Fruit fly (Drosophila melanogaster): ENCODE measurements around the gene CG1907.
A peak's percentile ranks its signal among the peaks of the same experiment; 100 is the strongest.

CG1907 gene

dm6 chr3R:29584266-29584665, 34.6 kb upstream of the CG1907 start:
- TF ChIP-seq CG11504 (tag; optimal IDR thresholded peaks at IDR 0.05): peak; percentile 10
- peak; percentile 40; the same call in 2 of the 3 replicates for TF ChIP-seq row (GFP tag; IDR thresholded peaks at IDR 0.05)
- peak; percentile 38 for TF ChIP-seq Sox102F (GFP tag; optimal IDR thresholded peaks at IDR 0.05)
- TF ChIP-seq gro (GFP tag; optimal IDR thresholded peaks at IDR 0.05): no peak
- peak; percentile 7 for TF ChIP-seq Ssrp (tag; optimal IDR thresholded peaks at IDR 0.05)
- 0 out of 2 replicates have a peak, but pooled peaks have one; percentile 8 for TF ChIP-seq slbo (GFP tag; IDR thresholded peaks at IDR 0.05)
- no peak for TF ChIP-seq Xbp1 (GFP tag; optimal IDR thresholded peaks at IDR 0.05)
- TF ChIP-seq prd (optimal IDR thresholded peaks at IDR 0.05): no peak
- TF ChIP-seq prd (GFP tag; IDR thresholded peaks at IDR 0.05): peak; percentile 35; the same call in 1 of the 3 replicates
- TF ChIP-seq jing (GFP tag; optimal IDR thresholded peaks at IDR 0.05): peak; percentile 11
- peak; percentile 14 for TF ChIP-seq phol (tag; optimal IDR thresholded peaks at IDR 0.05)
- TF ChIP-seq gem (tag; optimal IDR thresholded peaks at IDR 0.05): peak; percentile 24
- TF ChIP-seq Xrp1 (GFP tag; IDR thresholded peaks at IDR 0.05): peak; percentile 27; the same call in 1 of the 2 replicates
- TF ChIP-seq Spps (tag; optimal IDR thresholded peaks at IDR 0.05): no peak
- TF ChIP-seq CG18011 (GFP tag; optimal IDR thresholded peaks at IDR 0.05): no peak
- TF ChIP-seq crol (GFP tag; IDR thresholded peaks at IDR 0.05): no peak
- peak; percentile 2 for TF ChIP-seq CG18262 (tag; optimal IDR thresholded peaks at IDR 0.05)
- peak; percentile 31 for TF ChIP-seq CG1603 (tag; optimal IDR thresholded peaks at IDR 0.05)
- TF ChIP-seq CG14441 (GFP tag; IDR thresholded peaks at IDR 0.05): no peak
- TF ChIP-seq CG3065 (GFP tag; optimal IDR thresholded peaks at IDR 0.05): no peak
- no peak for TF ChIP-seq HLH54F (GFP tag; optimal IDR thresholded peaks at IDR 0.05)
- no peak for TF ChIP-seq MESR4 (GFP tag; optimal IDR thresholded peaks at IDR 0.05)
- TF ChIP-seq nmo (GFP tag; optimal IDR thresholded peaks at IDR 0.05): peak; percentile 7
- no peak for TF ChIP-seq CG16813 (GFP tag; IDR thresholded peaks at IDR 0.05; ENCODE audit: partially characterized antibody)
- TF ChIP-seq lola (GFP tag; optimal IDR thresholded peaks at IDR 0.05): peak in 1 of 3 experiments; percentile 22
- no peak for TF ChIP-seq CG34422 (GFP tag; IDR thresholded peaks at IDR 0.05)
- TF ChIP-seq Dref (GFP tag; IDR thresholded peaks at IDR 0.05): no peak
- TF ChIP-seq CG15696 (tag; optimal IDR thresholded peaks at IDR 0.05): peak; percentile 11
- no peak for TF ChIP-seq HLH4C (GFP tag; IDR thresholded peaks at IDR 0.05; ENCODE audit: partially characterized antibody)
- TF ChIP-seq tup (GFP tag; optimal IDR thresholded peaks at IDR 0.05): no peak
- peak; percentile 23 for TF ChIP-seq Blimp-1 (GFP tag; optimal IDR thresholded peaks at IDR 0.05)
- TF ChIP-seq sens (GFP tag): peak; percentile 27
- no peak for TF ChIP-seq CG10321 (GFP tag; IDR thresholded peaks at IDR 0.05)
- peak; percentile 21 for TF ChIP-seq CG16863 (GFP tag; optimal IDR thresholded peaks at IDR 0.05)
- peak; percentile 3 for TF ChIP-seq CG7839 (tag; optimal IDR thresholded peaks at IDR 0.05)
- peak; percentile 56; the same call in 2 of the 3 replicates for TF ChIP-seq ci (GFP tag; IDR thresholded peaks at IDR 0.05)
- peak; percentile 26; the same call in 1 of the 2 replicates for TF ChIP-seq sisA (GFP tag; IDR thresholded peaks at IDR 0.05)
- TF ChIP-seq D (optimal IDR thresholded peaks at IDR 0.05): no peak
- peak; percentile 12 for TF ChIP-seq D (GFP tag; optimal IDR thresholded peaks at IDR 0.05)
- peak; percentile 34 for TF ChIP-seq CG10979 (tag; optimal IDR thresholded peaks at IDR 0.05)
- TF ChIP-seq CG10147 (GFP tag; optimal IDR thresholded peaks at IDR 0.05): no peak
- TF ChIP-seq Ets65A (GFP tag): peak; percentile 36
- peak in 1 of 2 experiments; percentile 34 for TF ChIP-seq bsh (GFP tag; optimal IDR thresholded peaks at IDR 0.05)
- no peak for TF ChIP-seq HHEX (GFP tag; optimal IDR thresholded peaks at IDR 0.05)
- no peak for TF ChIP-seq Dek (tag; optimal IDR thresholded peaks at IDR 0.05)
- TF ChIP-seq fd96Cb (tag; optimal IDR thresholded peaks at IDR 0.05): peak; percentile 3
- peak; percentile 6 for TF ChIP-seq Oli (tag; optimal IDR thresholded peaks at IDR 0.05)
- peak; percentile 82 for TF ChIP-seq Med (GFP tag)
